Worm (Caenorhabditis elegans) whole organism, early embryonic: ENCODE data around the gene sel-2.

Source experiments
- B0310.2 ChIP-seq: sonication (generic microtip); optimal IDR thresholded peaks from 2 replicates; lab custom pipeline; 2016; ENCODE audit warnings: mild to moderate bottlenecking, missing genetic modification characterization, missing compliant biosample characterization
- ama-1 ChIP-seq: fragments of 150-350 bp; optimal IDR thresholded peaks from 2 replicates; lab custom pipeline; 2014
- ceh-13 ChIP-seq: fragments of 200-800 bp; sonication (Bioruptor generic); optimal IDR thresholded peaks from 2 replicates; lab custom pipeline; 2018; ENCODE audit warnings: mild to moderate bottlenecking, missing genetic modification characterization, missing compliant biosample characterization
- flt-1 ChIP-seq: fragments of 200-800 bp; sonication (Bioruptor generic); IDR thresholded peaks from 2 replicates; pipeline ENCODE4 v1.3.6; 2022; ENCODE audit warnings: missing genetic modification characterization, missing compliant biosample characterization
- scrt-1 ChIP-seq: fragments of 200-800 bp; sonication (Bioruptor generic); IDR thresholded peaks from 2 replicates; pipeline ENCODE4 v1.3.6; 2022; ENCODE audit warnings: missing genetic modification characterization, missing compliant biosample characterization

ce11 chrIII:4600139-4600762 lies 11.9 kb downstream of the sel-2 start, which contains the start of gene mab-21:
- TF ChIP-seq ceh-13 (GFP tag; lab: Kevin White, UChicago) (no peak), flt-1 (no peak), B0310.2 (tag; lab: Kevin White, UChicago) (no peak), ama-1 (lab: Kevin White, UChicago) (no peak), scrt-1 (GFP tag; lab: Robert Waterston, UW) (no peak)
